Fruit fly (Drosophila melanogaster) whole organism, adult: ENCODE measurements around the gene CG9257.

Experiments
- CG14711 ChIP-seq: fragments of 200-800 bp; sonication (Bioruptor generic); optimal IDR thresholded peaks from 2 replicates; lab custom pipeline; 2018; ENCODE audit warnings: missing biosample characterization, mild to moderate bottlenecking, missing genetic modification characterization, moderate library complexity
- CG33017 ChIP-seq: fragments of 200-800 bp; sonication (Bioruptor generic); optimal IDR thresholded peaks from 2 replicates; lab custom pipeline; 2018; ENCODE audit warnings: missing biosample characterization, mild to moderate bottlenecking, missing genetic modification characterization, moderate library complexity
- CG5204 ChIP-seq: fragments of 200-800 bp; sonication (Bioruptor generic); optimal IDR thresholded peaks from 2 replicates; lab custom pipeline; 2016; ENCODE audit warnings: missing biosample characterization, missing genetic modification characterization
- CG7045 ChIP-seq: fragments of 200-800 bp; sonication (Bioruptor generic); optimal IDR thresholded peaks from 2 replicates; lab custom pipeline; 2017; ENCODE audit warnings: missing biosample characterization, mild to moderate bottlenecking, missing genetic modification characterization
- Clk ChIP-seq: fragments of 200-800 bp; sonication (Bioruptor generic); optimal IDR thresholded peaks from 2 replicates; lab custom pipeline; 2017; ENCODE audit warnings: missing biosample characterization, missing genetic modification characterization
- Crg-1 ChIP-seq: fragments of 200-800 bp; sonication (Bioruptor generic); optimal IDR thresholded peaks from 2 replicates; lab custom pipeline; 2016; ENCODE audit warnings: missing biosample characterization, missing genetic modification characterization
- Hr96 ChIP-seq: fragments of 200-800 bp; sonication (Bioruptor generic); optimal IDR thresholded peaks from 2 replicates; lab custom pipeline; 2016; ENCODE audit warnings: missing biosample characterization, missing genetic modification characterization
- Mnt ChIP-seq: fragments of 200-800 bp; sonication (Bioruptor generic); optimal IDR thresholded peaks from 2 replicates; lab custom pipeline; 2016; ENCODE audit warnings: missing biosample characterization, mild to moderate bottlenecking, missing genetic modification characterization
- bab1 ChIP-seq: fragments of 200-800 bp; sonication (Bioruptor generic); optimal IDR thresholded peaks from 3 replicates; lab custom pipeline; 2019; ENCODE audit warnings: missing biosample characterization, mild to moderate bottlenecking, missing genetic modification characterization, moderate library complexity
- cic ChIP-seq: fragments of 200-800 bp; sonication (Bioruptor generic); optimal IDR thresholded peaks from 2 replicates; lab custom pipeline; 2017; ENCODE audit warnings: missing biosample characterization, mild to moderate bottlenecking, missing genetic modification characterization, moderate library complexity
- kay ChIP-seq: fragments of 200-800 bp; sonication (Bioruptor generic); peaks from one replicate; lab custom pipeline; 2016; ENCODE audit warnings: missing biosample characterization, missing genetic modification characterization, borderline replicate concordance
- ovo ChIP-seq: fragments of 200-800 bp; sonication (Bioruptor generic); optimal IDR thresholded peaks from 2 replicates; lab custom pipeline; 2016; ENCODE audit warnings: missing biosample characterization, missing genetic modification characterization
- tj ChIP-seq: fragments of 200-800 bp; sonication (Bioruptor generic); optimal IDR thresholded peaks from 3 replicates; lab custom pipeline; 2017; ENCODE audit warnings: missing biosample characterization, mild to moderate bottlenecking, missing genetic modification characterization, moderate library complexity

- TF ChIP-seq Hr96 (GFP tag; lab: Kevin White, UChicago) = no peak
- TF ChIP-seq Mnt (GFP tag; lab: Kevin White, UChicago) = no peak
- TF ChIP-seq CG5204 = no peak
- no peak for TF ChIP-seq cic (GFP tag; lab: Kevin White, UChicago)
- no peak for TF ChIP-seq kay (GFP tag; lab: Kevin White, UChicago)
- no peak for TF ChIP-seq Clk
- TF ChIP-seq Crg-1 (GFP tag; lab: Kevin White, UChicago) = no peak
- no peak for TF ChIP-seq CG7045
- no peak for TF ChIP-seq CG33017 (tag; lab: Kevin White, UChicago)
- TF ChIP-seq bab1 = no peak
- no peak for TF ChIP-seq tj (GFP tag; lab: Kevin White, UChicago)
- no peak for TF ChIP-seq ovo
- no peak for TF ChIP-seq CG14711 (tag; lab: Kevin White, UChicago)
These were observed 32.8 kb upstream of the CG9257 start for dm6 chr2L:21069776-21070175.
